Worm (Caenorhabditis elegans): ENCODE data around the gene Y39B6A.69.

DNA sequence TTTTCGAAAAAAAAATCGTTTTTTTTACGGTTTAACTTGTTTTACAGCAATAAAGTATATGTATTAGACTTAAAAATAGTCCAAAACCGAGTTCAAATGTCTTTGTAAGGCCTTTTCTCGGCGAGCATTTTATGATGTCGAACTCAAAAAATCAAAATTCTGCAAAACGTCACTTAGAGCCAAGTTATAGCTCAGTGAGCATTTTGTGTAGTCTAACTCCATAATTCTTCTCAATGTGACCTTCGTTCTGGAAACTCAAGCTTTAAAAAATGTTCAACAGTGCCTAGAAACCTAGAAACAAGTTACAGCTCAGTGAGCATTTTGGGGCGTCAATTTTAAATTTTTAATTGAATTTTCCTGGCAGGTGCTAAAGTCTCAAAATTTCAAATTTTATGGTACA is 23.5 kb upstream of the Y39B6A.69 start:
- TF ChIP-seq ref-1 (GFP tag; conservative IDR thresholded peaks at IDR 0.05): no peak
- TF ChIP-seq tab-1 (GFP tag; IDR thresholded peaks at IDR 0.05): no peak
- no peak for TF ChIP-seq ztf-23 (GFP tag; IDR thresholded peaks at IDR 0.05)

Measured in whole organism, midembryonic.